Worm (Caenorhabditis elegans): Measurements from ENCODE around the gene nhr-55.

nhr-55 gene

DNA sequence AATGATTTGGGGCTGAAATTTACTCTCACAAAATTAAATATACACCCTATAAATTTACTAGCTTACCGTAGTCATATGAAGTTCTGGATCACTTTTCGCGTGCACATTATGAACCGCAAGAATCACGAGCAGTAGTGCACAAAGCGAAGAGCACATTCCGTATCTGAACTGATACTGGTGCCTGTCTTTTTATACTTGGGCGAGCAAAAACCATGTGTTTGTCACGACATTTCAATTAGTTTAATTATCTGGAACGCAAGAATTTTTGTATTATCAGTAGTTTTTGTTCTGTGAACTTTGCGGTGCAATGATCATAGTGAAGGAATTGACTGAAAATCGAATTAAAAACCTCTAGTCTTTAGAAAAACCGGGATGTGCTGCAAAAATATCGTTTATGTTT is 46.1 kb downstream of the nhr-55 start, which contains the start of gene lipl-3:
Gene lipl-3, minus strand, starts transcription at position 161 of the 400 bp plus-strand sequence.
- TF ChIP-seq nhr-28 (tag; optimal IDR thresholded peaks at IDR 0.05) (no peak), ces-1 (GFP tag; optimal IDR thresholded peaks at IDR 0.05) (no peak), mls-2 (tag; optimal IDR thresholded peaks at IDR 0.05) (no peak), ceh-43 (GFP tag; optimal IDR thresholded peaks at IDR 0.05) (no peak), cnd-1 (tag; optimal IDR thresholded peaks at IDR 0.05) (no peak), elt-1 (tag; optimal IDR thresholded peaks at IDR 0.05; ENCODE audit: borderline replicate concordance, insufficient read depth) (no peak), nhr-76 (tag; optimal IDR thresholded peaks at IDR 0.05) (no peak), hlh-1 (tag; optimal IDR thresholded peaks at IDR 0.05) (no peak)

DNA sequence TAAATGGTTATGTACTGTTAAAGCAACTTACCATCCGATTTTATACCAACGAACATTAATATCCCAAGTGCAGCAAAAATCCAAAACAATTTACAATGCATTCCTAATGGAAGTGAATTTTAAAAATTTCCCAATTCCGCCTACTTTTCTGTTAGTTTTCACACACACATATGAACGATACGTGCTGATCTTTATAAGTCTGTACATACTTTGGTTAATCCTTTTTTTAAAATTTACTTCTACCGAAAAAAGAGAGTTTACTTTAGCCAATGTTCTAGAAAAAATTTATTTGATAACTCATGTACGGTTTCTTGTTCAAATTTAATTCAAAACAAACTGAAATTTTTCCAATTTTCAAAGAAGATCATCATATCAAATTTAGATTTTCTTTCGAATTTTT is 47.1 kb downstream of the nhr-55 start, which contains the start of gene R11G11.16:
Gene R11G11.16, minus strand, starts transcription at position 101 of the 400 bp plus-strand sequence.
- no peak for TF ChIP-seq sptf-1 (tag; optimal IDR thresholded peaks at IDR 0.05)
- no peak for TF ChIP-seq nhr-12 (tag; optimal IDR thresholded peaks at IDR 0.05)
- no peak for TF ChIP-seq zip-8 (tag; optimal IDR thresholded peaks at IDR 0.05)
- TF ChIP-seq flh-1 (GFP tag; optimal IDR thresholded peaks at IDR 0.05), result no peak

DNA sequence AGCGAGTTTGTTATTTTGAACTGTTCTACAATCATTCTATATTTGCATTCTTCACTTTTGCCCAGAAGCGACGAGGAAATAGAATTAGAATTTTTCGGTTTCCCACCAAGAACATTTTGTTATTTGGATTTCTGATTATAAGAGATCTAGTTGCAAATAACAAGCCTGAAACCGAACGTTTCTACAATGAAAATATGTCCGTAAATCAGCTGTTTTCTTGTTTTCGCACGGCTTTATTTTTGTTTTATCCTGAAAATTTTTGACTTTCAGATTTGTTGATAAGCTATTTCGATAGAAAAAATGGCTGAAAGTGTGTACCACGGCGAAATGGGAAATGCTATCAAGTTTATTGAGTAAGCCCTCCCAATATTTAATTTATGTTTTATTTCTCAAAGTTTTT is 49.6 kb downstream of the nhr-55 start, which contains the start of gene srw-108:
Gene srw-108, plus strand, starts transcription at position 301 of the 400 bp plus-strand sequence.
- TF ChIP-seq lin-32 (GFP tag; optimal IDR thresholded peaks at IDR 0.05) (no peak), flh-1 (GFP tag; optimal IDR thresholded peaks at IDR 0.05) (no peak), elt-3 (tag; optimal IDR thresholded peaks at IDR 0.05) (no peak), nhr-237 (tag; optimal IDR thresholded peaks at IDR 0.05) (no peak), ceh-83 (GFP tag; optimal IDR thresholded peaks at IDR 0.05) (no peak), nhr-28 (tag; optimal IDR thresholded peaks at IDR 0.05) (no peak), hlh-1 (tag; optimal IDR thresholded peaks at IDR 0.05) (no peak), ceh-39 (tag; optimal IDR thresholded peaks at IDR 0.05) (no peak), nhr-12 (tag; optimal IDR thresholded peaks at IDR 0.05) (no peak), cnd-1 (tag; optimal IDR thresholded peaks at IDR 0.05) (no peak), unc-39 (tag; optimal IDR thresholded peaks at IDR 0.05) (no peak), drap-1 (GFP tag; optimal IDR thresholded peaks at IDR 0.05) (no peak), M03D4.4 (tag; optimal IDR thresholded peaks at IDR 0.05) (no peak), snpc-4 (tag; optimal IDR thresholded peaks at IDR 0.05) (no peak), elt-1 (tag; optimal IDR thresholded peaks at IDR 0.05; ENCODE audit: borderline replicate concordance, insufficient read depth) (no peak), mab-5 (tag; optimal IDR thresholded peaks at IDR 0.05) (no peak), mep-1 (tag; optimal IDR thresholded peaks at IDR 0.05) (no peak), unc-120 (tag; optimal IDR thresholded peaks at IDR 0.05; ENCODE audit: poor library complexity, severe bottlenecking) (no peak), lsy-2 (tag; optimal IDR thresholded peaks at IDR 0.05) (no peak), zip-8 (tag; optimal IDR thresholded peaks at IDR 0.05) (no peak)

Measured in whole organism, mixed stage, embryonic.